Fruit fly (Drosophila melanogaster): Measurements from ENCODE around the gene Miox.

dm6 chr3L:12188518-12188917, 3.7 kb downstream of the Miox start, which contains the start of gene Est-6:
- TF ChIP-seq D1 (tag; optimal IDR thresholded peaks at IDR 0.05) (no peak), Pif1B (GFP tag; optimal IDR thresholded peaks at IDR 0.05) (no peak), CG14655 (GFP tag; optimal IDR thresholded peaks at IDR 0.05) (no peak), EcR (GFP tag; optimal IDR thresholded peaks at IDR 0.05) (no peak), Snoo (tag; optimal IDR thresholded peaks at IDR 0.05) (no peak), CG9948 (tag; optimal IDR thresholded peaks at IDR 0.05) (no peak), fd96Ca (GFP tag; IDR thresholded peaks at IDR 0.05) (no peak)
